Worm (Caenorhabditis elegans) whole organism, L2 larva: ENCODE measurements around the gene Y62H9A.15.
A peak's percentile ranks its signal among the peaks of the same experiment; 100 is the strongest.

Experiments used
- C34F6.9 ChIP-seq: fragments of 150-350 bp; optimal IDR thresholded peaks from 2 replicates; lab custom pipeline; 2014; ENCODE audit warnings: missing biosample characterization, missing genetic modification characterization
- F13H6.1 ChIP-seq: sonication (generic microtip); optimal IDR thresholded peaks from 2 replicates; lab custom pipeline; 2016; ENCODE audit warnings: missing genetic modification characterization, missing compliant biosample characterization
- R02D3.7 ChIP-seq: fragments of 150-350 bp; optimal IDR thresholded peaks from 2 replicates; lab custom pipeline; 2014; ENCODE audit warnings: missing biosample characterization, missing genetic modification characterization
- Y55F3AM.14 ChIP-seq: fragments of 200-800 bp; sonication (Bioruptor generic); optimal IDR thresholded peaks from 2 replicates; lab custom pipeline; 2018; ENCODE audit warnings: mild to moderate bottlenecking, missing genetic modification characterization, missing compliant biosample characterization
- alr-1 ChIP-seq: fragments of 150-350 bp; optimal IDR thresholded peaks from 2 replicates; lab custom pipeline; 2014; ENCODE audit warnings: missing biosample characterization, missing genetic modification characterization
- ama-1 ChIP-seq: fragments of 150-350 bp; optimal IDR thresholded peaks from 2 replicates; lab custom pipeline; 2018; ENCODE audit warnings: inconsistent platforms
- blmp-1 ChIP-seq: sonication (generic microtip); optimal IDR thresholded peaks from 2 replicates; lab custom pipeline; 2017; ENCODE audit warnings: missing genetic modification characterization, mild to moderate bottlenecking, missing compliant biosample characterization, antibody characterized with exemption, moderate library complexity; ENCODE audit not compliant: insufficient read depth
- ceh-16 ChIP-seq: fragments of 150-350 bp; optimal IDR thresholded peaks from 2 replicates; lab custom pipeline; 2014; ENCODE audit warnings: missing biosample characterization, missing genetic modification characterization
- ceh-82 ChIP-seq: fragments of 150-350 bp; optimal IDR thresholded peaks from 2 replicates; lab custom pipeline; 2014; ENCODE audit warnings: missing biosample characterization, missing genetic modification characterization
- crh-2 ChIP-seq: sonication (generic microtip); optimal IDR thresholded peaks from 2 replicates; lab custom pipeline; 2017; ENCODE audit warnings: missing biosample characterization, missing genetic modification characterization
- dmd-4 ChIP-seq: sonication (generic microtip); optimal IDR thresholded peaks from 2 replicates; lab custom pipeline; 2017; ENCODE audit warnings: missing biosample characterization, missing genetic modification characterization
- egl-27 ChIP-seq: sonication (generic microtip); optimal IDR thresholded peaks from 3 replicates; lab custom pipeline; 2017; ENCODE audit warnings: missing biosample characterization, missing genetic modification reagents, missing genetic modification characterization
- elt-1 ChIP-seq: fragments of 150-350 bp; optimal IDR thresholded peaks from 2 replicates; lab custom pipeline; 2014; ENCODE audit warnings: missing biosample characterization, missing genetic modification characterization
- fos-1 ChIP-seq: fragments of 150-350 bp; optimal IDR thresholded peaks from 2 replicates; lab custom pipeline; 2014; ENCODE audit warnings: missing biosample characterization, missing genetic modification characterization
- gmeb-1 ChIP-seq: fragments of 150-350 bp; optimal IDR thresholded peaks from 2 replicates; lab custom pipeline; 2014; ENCODE audit warnings: missing biosample characterization, missing genetic modification characterization
- lin-11 ChIP-seq: fragments of 150-350 bp; sonication (generic microtip); optimal IDR thresholded peaks from 2 replicates; lab custom pipeline; 2014; ENCODE audit warnings: missing biosample characterization, missing genetic modification characterization, inconsistent platforms, mixed read lengths
- lin-13 ChIP-seq: fragments of 150-350 bp; optimal IDR thresholded peaks from 2 replicates; lab custom pipeline; 2014; ENCODE audit warnings: missing biosample characterization, missing genetic modification reagents, missing genetic modification characterization
- lsy-2 ChIP-seq, 2 experiments: fragments of 150-350 bp in 1 of 2; sonication (generic microtip) in 1 of 2; optimal IDR thresholded peaks; 2 replicates each; lab custom pipeline; 2014 to 2017; ENCODE audit warnings: missing biosample characterization in 2 of 2, missing genetic modification characterization in 2 of 2
- mbf-1 ChIP-seq: sonication (generic microtip); optimal IDR thresholded peaks from 2 replicates; lab custom pipeline; 2017; ENCODE audit warnings: missing biosample characterization, missing genetic modification characterization
- mdl-1 ChIP-seq, 2 experiments: fragments of 150-350 bp in 1 of 2; sonication (generic microtip) in 1 of 2; optimal IDR thresholded peaks; 2 replicates each; lab custom pipeline; 2017; ENCODE audit warnings: missing biosample characterization in 2 of 2, missing genetic modification characterization in 2 of 2
- nhr-11 ChIP-seq: fragments of 150-350 bp; optimal IDR thresholded peaks from 2 replicates; lab custom pipeline; 2014; ENCODE audit warnings: missing biosample characterization, missing genetic modification characterization
- nhr-129 ChIP-seq: fragments of 150-350 bp; optimal IDR thresholded peaks from 2 replicates; lab custom pipeline; 2014; ENCODE audit warnings: missing biosample characterization, missing genetic modification characterization
- nhr-23 ChIP-seq: fragments of 150-350 bp; optimal IDR thresholded peaks from 2 replicates; lab custom pipeline; 2014; ENCODE audit warnings: missing biosample characterization, missing genetic modification reagents, missing genetic modification characterization
- nhr-237 ChIP-seq: fragments of 150-350 bp; optimal IDR thresholded peaks from 2 replicates; lab custom pipeline; 2014; ENCODE audit warnings: missing biosample characterization, missing genetic modification characterization
- nhr-25 ChIP-seq: fragments of 150-350 bp; sonication (generic microtip); optimal IDR thresholded peaks from 3 replicates; lab custom pipeline; 2014; ENCODE audit warnings: missing biosample characterization, missing genetic modification characterization
- nhr-6 ChIP-seq: fragments of 150-350 bp; optimal IDR thresholded peaks from 2 replicates; lab custom pipeline; 2014; ENCODE audit warnings: missing biosample characterization, missing genetic modification characterization
- nhr-77 ChIP-seq: fragments of 150-350 bp; optimal IDR thresholded peaks from 2 replicates; lab custom pipeline; 2014; ENCODE audit warnings: missing biosample characterization, missing genetic modification characterization
- peb-1 ChIP-seq: fragments of 150-350 bp; optimal IDR thresholded peaks from 2 replicates; lab custom pipeline; 2014; ENCODE audit warnings: missing biosample characterization, missing genetic modification characterization
- sem-4 ChIP-seq: fragments of 150-350 bp; optimal IDR thresholded peaks from 2 replicates; lab custom pipeline; 2014; ENCODE audit warnings: missing biosample characterization, missing genetic modification reagents, missing genetic modification characterization
- skn-1 ChIP-seq: sonication (generic microtip); optimal IDR thresholded peaks from 2 replicates; lab custom pipeline; 2017; ENCODE audit warnings: missing biosample characterization, missing genetic modification characterization
- sma-9 ChIP-seq, 2 experiments: fragments of 150-350 bp in 1 of 2; sonication (generic microtip) in 1 of 2; optimal IDR thresholded peaks; 2 replicates each; lab custom pipeline; 2014 to 2016; ENCODE audit warnings: missing genetic modification characterization in 2 of 2, mild to moderate bottlenecking in 1 of 2, missing biosample characterization in 1 of 2, missing compliant biosample characterization in 1 of 2, missing genetic modification reagents in 1 of 2, moderate library complexity in 1 of 2
- snpc-4 ChIP-seq: fragments of 150-350 bp; optimal IDR thresholded peaks from 2 replicates; lab custom pipeline; 2014; ENCODE audit warnings: missing biosample characterization, missing genetic modification characterization
- unc-39 ChIP-seq: fragments of 150-350 bp; optimal IDR thresholded peaks from 2 replicates; lab custom pipeline; 2014; ENCODE audit warnings: missing biosample characterization, missing genetic modification characterization
- unc-55 ChIP-seq: fragments of 150-350 bp; sonication (generic microtip); optimal IDR thresholded peaks from 3 replicates; lab custom pipeline; 2014; ENCODE audit warnings: missing biosample characterization, missing genetic modification reagents, missing genetic modification characterization
- zag-1 ChIP-seq: fragments of 150-350 bp; optimal IDR thresholded peaks from 2 replicates; lab custom pipeline; 2014; ENCODE audit warnings: missing biosample characterization, missing genetic modification characterization
- ztf-4 ChIP-seq: fragments of 150-350 bp; optimal IDR thresholded peaks from 2 replicates; lab custom pipeline; 2014; ENCODE audit warnings: missing biosample characterization, missing genetic modification characterization

The Y62H9A.15 gene

ce11 chrX:11910046-11910445 lies at the start of gene Y62H9A.15:
Y62H9A.15 (minus strand) TSS chrX:11910145.
- no peak for TF ChIP-seq mdl-1 (tag; optimal IDR thresholded peaks at IDR 0.05; lab: Kevin White, UChicago)
- no peak for TF ChIP-seq lin-11 (tag; lab: Kevin White, UChicago)
- peak; percentile 8 for TF ChIP-seq fos-1 (tag; lab: Kevin White, UChicago)
- TF ChIP-seq, all 48 proteins: peak for 1

ce11 chrX:11957246-11957645 lies 47.3 kb upstream of the Y62H9A.15 start, which contains the start of gene T08D10.5:
T08D10.5 (plus strand) TSS chrX:11957546.
- TF ChIP-seq ama-1 (lab: Kevin White, UChicago) (no peak), peb-1 (tag; lab: Kevin White, UChicago) (no peak), sem-4 (no peak), snpc-4 (tag; lab: Kevin White, UChicago) (no peak), unc-55 (GFP tag; lab: Kevin White, UChicago) (no peak), lin-13 (no peak), unc-39 (tag; lab: Kevin White, UChicago) (no peak), egl-27 (tag; lab: Kevin White, UChicago) (no peak), alr-1 (no peak), crh-2 (no peak), nhr-129 (tag; lab: Kevin White, UChicago) (no peak), ztf-4 (tag; lab: Kevin White, UChicago) (no peak), nhr-23 (tag; lab: Kevin White, UChicago) (no peak), R02D3.7 (tag; lab: Kevin White, UChicago) (no peak), nhr-77 (tag; lab: Kevin White, UChicago) (no peak), nhr-237 (tag; lab: Kevin White, UChicago) (no peak), skn-1 (tag; lab: Kevin White, UChicago) (no peak), nhr-6 (tag; lab: Kevin White, UChicago) (no peak)

- no peak for TF ChIP-seq lin-13
- no peak for TF ChIP-seq C34F6.9 (tag; lab: Kevin White, UChicago)
- TF ChIP-seq nhr-11 (tag; lab: Kevin White, UChicago), result no peak
- no peak for TF ChIP-seq Y55F3AM.14 (GFP tag; lab: Kevin White, UChicago)
- no peak for TF ChIP-seq crh-2
- no peak for TF ChIP-seq sma-9 (GFP tag; optimal IDR thresholded peaks at IDR 0.05; lab: Kevin White, UChicago)
- TF ChIP-seq sma-9 (tag; optimal IDR thresholded peaks at IDR 0.05; lab: Kevin White, UChicago), result no peak
- no peak for TF ChIP-seq zag-1 (tag; lab: Kevin White, UChicago)
- TF ChIP-seq nhr-77 (tag; lab: Kevin White, UChicago), result no peak
- TF ChIP-seq sem-4, result no peak
- no peak for TF ChIP-seq ceh-16 (tag; lab: Kevin White, UChicago)
- no peak for TF ChIP-seq mbf-1 (tag; lab: Kevin White, UChicago)
- no peak for TF ChIP-seq blmp-1 (tag; lab: Kevin White, UChicago)
- TF ChIP-seq nhr-25 (tag; lab: Kevin White, UChicago), result no peak
- TF ChIP-seq snpc-4 (tag; lab: Kevin White, UChicago), result no peak
- TF ChIP-seq nhr-129 (tag; lab: Kevin White, UChicago), result no peak
- no peak for TF ChIP-seq F13H6.1 (tag; lab: Kevin White, UChicago)
- TF ChIP-seq fos-1 (tag; lab: Kevin White, UChicago), result no peak
- no peak for TF ChIP-seq skn-1 (tag; lab: Kevin White, UChicago)
- TF ChIP-seq gmeb-1, result no peak
- TF ChIP-seq, all 48 proteins: peak for 0
Measured at ce11 chrX:11955125-11955524, 45.2 kb upstream of the Y62H9A.15 start, which contains the start of gene T08D10.3. T08D10.3 (plus strand) TSS chrX:11955425.

- no peak for TF ChIP-seq ceh-82 (tag; lab: Kevin White, UChicago)
- TF ChIP-seq ztf-4 (tag; lab: Kevin White, UChicago), result no peak
- TF ChIP-seq C34F6.9 (tag; lab: Kevin White, UChicago), result no peak
- no peak for TF ChIP-seq nhr-237 (tag; lab: Kevin White, UChicago)
- no peak for TF ChIP-seq lsy-2 (tag; optimal IDR thresholded peaks at IDR 0.05; lab: Kevin White, UChicago)
- TF ChIP-seq dmd-4 (tag; lab: Kevin White, UChicago), result no peak
- no peak for TF ChIP-seq Y55F3AM.14 (GFP tag; lab: Kevin White, UChicago)
- TF ChIP-seq elt-1 (tag; lab: Kevin White, UChicago), result no peak
- no peak for TF ChIP-seq ceh-16 (tag; lab: Kevin White, UChicago)
- TF ChIP-seq nhr-77 (tag; lab: Kevin White, UChicago), result no peak
- no peak for TF ChIP-seq nhr-11 (tag; lab: Kevin White, UChicago)
Measured at ce11 chrX:11953229-11953628, 43.3 kb upstream of the Y62H9A.15 start, which contains the start of gene T08D10.4. T08D10.4 (minus strand) TSS chrX:11953329.
